Worm (Caenorhabditis elegans) whole organism, mixed stage, embryonic: Measurements from ENCODE around the gene atgl-1.

Experiments
- M03D4.4 ChIP-seq: sonication (generic microtip); optimal IDR thresholded peaks from 2 replicates; lab custom pipeline; 2017; ENCODE audit warnings: mild to moderate bottlenecking, missing genetic modification characterization, missing compliant biosample characterization
- blmp-1 ChIP-seq: fragments of 150-350 bp; optimal IDR thresholded peaks from 2 replicates; lab custom pipeline; 2014; ENCODE audit warnings: missing biosample characterization, missing genetic modification characterization
- ceh-39 ChIP-seq: fragments of 150-350 bp; optimal IDR thresholded peaks from 2 replicates; lab custom pipeline; 2014; ENCODE audit warnings: missing biosample characterization, missing genetic modification characterization
- ceh-43 ChIP-seq: fragments of 200-800 bp; sonication (Bioruptor generic); optimal IDR thresholded peaks from 2 replicates; lab custom pipeline; 2018; ENCODE audit warnings: mild to moderate bottlenecking, missing genetic modification characterization, moderate library complexity, missing compliant biosample characterization
- ces-1 ChIP-seq: fragments of 150-350 bp; optimal IDR thresholded peaks from 2 replicates; lab custom pipeline; 2014; ENCODE audit warnings: missing biosample characterization, missing genetic modification reagents, missing genetic modification characterization
- cnd-1 ChIP-seq: fragments of 200-800 bp; sonication (Bioruptor generic); optimal IDR thresholded peaks from 2 replicates; lab custom pipeline; 2018; ENCODE audit warnings: mild to moderate bottlenecking, missing genetic modification characterization, missing compliant biosample characterization
- drap-1 ChIP-seq: fragments of 200-800 bp; sonication (Bioruptor generic); optimal IDR thresholded peaks from 3 replicates; lab custom pipeline; 2018; ENCODE audit warnings: mild to moderate bottlenecking, missing genetic modification characterization, missing compliant biosample characterization
- elt-1 ChIP-seq: sonication (generic microtip); optimal IDR thresholded peaks from 2 replicates; lab custom pipeline; 2017; ENCODE audit warnings: missing genetic modification characterization, mild to moderate bottlenecking, missing compliant biosample characterization, antibody characterized with exemption, moderate library complexity, borderline replicate concordance; ENCODE audit not compliant: insufficient read depth
- elt-3 ChIP-seq: fragments of 150-350 bp; optimal IDR thresholded peaks from 2 replicates; lab custom pipeline; 2014; ENCODE audit warnings: missing biosample characterization, missing genetic modification characterization
- flh-1 ChIP-seq: fragments of 200-800 bp; sonication (Bioruptor generic); optimal IDR thresholded peaks from 2 replicates; lab custom pipeline; 2018; ENCODE audit warnings: mild to moderate bottlenecking, missing genetic modification characterization, moderate library complexity, missing compliant biosample characterization
- ham-2 ChIP-seq: fragments of 200-800 bp; sonication (Bioruptor generic); optimal IDR thresholded peaks from 2 replicates; lab custom pipeline; 2018; ENCODE audit warnings: mild to moderate bottlenecking, missing genetic modification characterization, missing compliant biosample characterization
- hlh-1 ChIP-seq: fragments of 150-350 bp; optimal IDR thresholded peaks from 2 replicates; lab custom pipeline; 2014; ENCODE audit warnings: missing biosample characterization, missing genetic modification reagents, missing genetic modification characterization
- lin-32 ChIP-seq: fragments of 200-800 bp; sonication (Bioruptor generic); optimal IDR thresholded peaks from 2 replicates; lab custom pipeline; 2018; ENCODE audit warnings: mild to moderate bottlenecking, missing genetic modification characterization, missing compliant biosample characterization
- lsy-2 ChIP-seq: fragments of 150-350 bp; optimal IDR thresholded peaks from 2 replicates; lab custom pipeline; 2014; ENCODE audit warnings: missing biosample characterization, missing genetic modification characterization
- mep-1 ChIP-seq: fragments of 150-350 bp; optimal IDR thresholded peaks from 2 replicates; lab custom pipeline; 2017; ENCODE audit warnings: missing biosample characterization, missing genetic modification reagents, missing genetic modification characterization, inconsistent platforms
- nhr-12 ChIP-seq: fragments of 150-350 bp; optimal IDR thresholded peaks from 2 replicates; lab custom pipeline; 2014; ENCODE audit warnings: missing biosample characterization, missing genetic modification characterization
- nhr-237 ChIP-seq: fragments of 150-350 bp; optimal IDR thresholded peaks from 2 replicates; lab custom pipeline; 2014; ENCODE audit warnings: missing biosample characterization, missing genetic modification characterization
- nhr-28 ChIP-seq: fragments of 150-350 bp; optimal IDR thresholded peaks from 2 replicates; lab custom pipeline; 2014; ENCODE audit warnings: missing biosample characterization, missing genetic modification characterization
- pha-4 ChIP-seq: fragments of 150-350 bp; optimal IDR thresholded peaks from 2 replicates; lab custom pipeline; 2018; ENCODE audit warnings: missing biosample characterization, missing genetic modification reagents, missing genetic modification characterization
- sem-2 ChIP-seq: fragments of 200-800 bp; sonication (Bioruptor generic); optimal IDR thresholded peaks from 2 replicates; lab custom pipeline; 2018; ENCODE audit warnings: mild to moderate bottlenecking, missing genetic modification characterization, missing compliant biosample characterization
- snpc-4 ChIP-seq: fragments of 150-350 bp; optimal IDR thresholded peaks from 2 replicates; lab custom pipeline; 2014; ENCODE audit warnings: missing biosample characterization, missing genetic modification characterization
- sptf-1 ChIP-seq: sonication (generic microtip); optimal IDR thresholded peaks from 2 replicates; lab custom pipeline; 2017; ENCODE audit warnings: mild to moderate bottlenecking, missing genetic modification characterization, moderate library complexity, missing compliant biosample characterization
- tbx-8 ChIP-seq: fragments of 200-800 bp; sonication (Bioruptor generic); optimal IDR thresholded peaks from 2 replicates; lab custom pipeline; 2018; ENCODE audit warnings: mild to moderate bottlenecking, missing genetic modification characterization, moderate library complexity, missing compliant biosample characterization
- unc-120 ChIP-seq: sonication (generic microtip); optimal IDR thresholded peaks from 2 replicates; lab custom pipeline; 2017; ENCODE audit warnings: missing genetic modification characterization, missing compliant biosample characterization; ENCODE audit not compliant: poor library complexity, severe bottlenecking
- unc-39 ChIP-seq: fragments of 150-350 bp; optimal IDR thresholded peaks from 2 replicates; lab custom pipeline; 2014; ENCODE audit warnings: missing biosample characterization, missing genetic modification characterization
- unc-62 ChIP-seq: fragments of 150-350 bp; optimal IDR thresholded peaks from 2 replicates; lab custom pipeline; 2014; ENCODE audit warnings: missing biosample characterization, missing genetic modification reagents, missing genetic modification characterization
- zip-8 ChIP-seq: fragments of 150-350 bp; optimal IDR thresholded peaks from 2 replicates; lab custom pipeline; 2014; ENCODE audit warnings: missing biosample characterization, missing genetic modification characterization
- ztf-11 ChIP-seq: fragments of 150-350 bp; optimal IDR thresholded peaks from 2 replicates; lab custom pipeline; 2014; ENCODE audit warnings: missing biosample characterization, missing genetic modification characterization

Gene atgl-1

ce11 chrIII:6419409-6419944, at the start of gene atgl-1:
TSS of gene atgl-1 (minus strand) at chrIII:6419459.
- TF ChIP-seq snpc-4 (no peak), hlh-1 (no peak), blmp-1 (tag; lab: Kevin White, UChicago) (no peak), pha-4 (tag; lab: Kevin White, UChicago) (no peak), zip-8 (tag; lab: Kevin White, UChicago) (no peak), ceh-43 (GFP tag; lab: Kevin White, UChicago) (no peak), tbx-8 (GFP tag; lab: Kevin White, UChicago) (no peak), lin-32 (no peak), ham-2 (GFP tag; lab: Kevin White, UChicago) (no peak), nhr-12 (tag; lab: Kevin White, UChicago) (no peak), unc-39 (tag; lab: Kevin White, UChicago) (no peak), ztf-11 (tag; lab: Kevin White, UChicago) (no peak), ces-1 (no peak), unc-62 (GFP tag; lab: Kevin White, UChicago) (no peak), nhr-237 (tag; lab: Kevin White, UChicago) (no peak)

ce11 chrIII:6467005-6467404, 47.7 kb upstream of the atgl-1 start, which contains the start of gene T26A5.2:
TSS of gene T26A5.2 (plus strand) at chrIII:6467305.
- TF ChIP-seq sptf-1 (tag; lab: Kevin White, UChicago), result no peak
- TF ChIP-seq nhr-237 (tag; lab: Kevin White, UChicago), result no peak
- TF ChIP-seq elt-1 (tag; lab: Kevin White, UChicago), result no peak
- no peak for TF ChIP-seq mep-1
- no peak for TF ChIP-seq ceh-39 (tag; lab: Kevin White, UChicago)
- no peak for TF ChIP-seq snpc-4
- no peak for TF ChIP-seq lin-32
- TF ChIP-seq nhr-28 (tag; lab: Kevin White, UChicago), result no peak
- no peak for TF ChIP-seq flh-1 (GFP tag; lab: Kevin White, UChicago)
- TF ChIP-seq ces-1, result no peak
- TF ChIP-seq, all 35 proteins: peak for 0

DNA sequence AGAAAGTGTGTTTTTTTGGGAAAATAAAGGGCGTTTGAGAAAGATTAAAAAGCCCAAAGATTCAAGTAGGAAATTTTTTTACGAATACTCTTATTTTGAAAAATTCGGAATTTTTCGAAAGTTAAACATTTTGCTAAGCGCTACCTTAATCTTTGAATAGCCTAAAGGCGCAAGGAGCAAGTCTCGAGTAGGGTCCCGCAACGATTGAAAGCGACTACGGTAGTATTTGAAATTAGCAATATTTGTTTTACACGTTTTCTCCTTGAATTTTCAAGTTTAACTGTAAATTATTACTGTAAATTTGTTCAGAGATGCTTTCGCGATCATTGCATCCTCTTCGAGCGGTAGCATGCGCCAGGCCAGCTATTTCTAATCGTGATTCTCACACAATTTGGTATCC, 45.7 kb upstream of the atgl-1 start, which contains the start of gene nduf-2.2:
nduf-2.2 (plus strand) TSS at position 310 of the 400 bp plus-strand sequence.
- no peak for TF ChIP-seq nhr-237 (tag; lab: Kevin White, UChicago)
- no peak for TF ChIP-seq blmp-1 (tag; lab: Kevin White, UChicago)
- TF ChIP-seq ceh-39 (tag; lab: Kevin White, UChicago), result no peak
- no peak for TF ChIP-seq sptf-1 (tag; lab: Kevin White, UChicago)
- no peak for TF ChIP-seq zip-8 (tag; lab: Kevin White, UChicago)
- no peak for TF ChIP-seq lsy-2 (tag; lab: Kevin White, UChicago)
- TF ChIP-seq pha-4 (tag; lab: Kevin White, UChicago), result no peak
- no peak for TF ChIP-seq cnd-1 (tag; lab: Kevin White, UChicago)
- TF ChIP-seq hlh-1, result no peak
- TF ChIP-seq flh-1 (GFP tag; lab: Kevin White, UChicago), result no peak

ce11 chrIII:6464113-6464571, 44.9 kb upstream of the atgl-1 start:
- TF ChIP-seq unc-120 (tag; lab: Kevin White, UChicago) (peak; percentile 72), M03D4.4 (peak; percentile 64), sptf-1 (tag; lab: Kevin White, UChicago) (peak; percentile 66), sem-2 (GFP tag; lab: Kevin White, UChicago) (no peak), nhr-237 (tag; lab: Kevin White, UChicago) (peak; percentile 48), pha-4 (tag; lab: Kevin White, UChicago) (peak; percentile 39), ceh-39 (tag; lab: Kevin White, UChicago) (no peak), hlh-1 (peak; percentile 46), lin-32 (no peak), drap-1 (GFP tag; lab: Kevin White, UChicago) (peak; percentile 22), ham-2 (GFP tag; lab: Kevin White, UChicago) (peak; percentile 27)

- no peak for TF ChIP-seq sem-2 (GFP tag; lab: Kevin White, UChicago)
- TF ChIP-seq ceh-43 (GFP tag; lab: Kevin White, UChicago), result no peak
- no peak for TF ChIP-seq elt-3 (tag; lab: Kevin White, UChicago)
- TF ChIP-seq, all 35 proteins: peak for 0
Measured at ce11 chrIII:6463679-6464078, 44.4 kb upstream of the atgl-1 start, which contains the start of gene dlc-1. TSS of gene dlc-1 (minus strand) at chrIII:6463779.
